Fruit fly (Drosophila melanogaster): ENCODE results near the gene Chd1.

dm6 chr2L:2976829-2977228, 10.7 kb downstream of the Chd1 start, which contains the start of the genes CG9641 and CG3165:
- TF ChIP-seq CG14711 (tag; optimal IDR thresholded peaks at IDR 0.05) (peak; percentile 79), tj (GFP tag; optimal IDR thresholded peaks at IDR 0.05) (peak; percentile 49), cnc (optimal IDR thresholded peaks at IDR 0.05) (no peak), cic (GFP tag; optimal IDR thresholded peaks at IDR 0.05) (peak; percentile 45)
